Fruit fly (Drosophila melanogaster) whole organism, prepupa: ENCODE data around the gene CG6028.

Source experiments
- Eip78C ChIP-seq: fragments of 200-800 bp; sonication (Bioruptor generic); peaks from one replicate; lab custom pipeline; 2016; ENCODE audit warnings: missing biosample characterization, missing genetic modification characterization
- Ets21C ChIP-seq: fragments of 200-800 bp; sonication (Bioruptor generic); optimal IDR thresholded peaks from 3 replicates; lab custom pipeline; 2016; ENCODE audit warnings: missing biosample characterization, missing genetic modification characterization
- Hr39 ChIP-seq: fragments of 200-800 bp; sonication (Bioruptor generic); optimal IDR thresholded peaks from 2 replicates; lab custom pipeline; 2016; ENCODE audit warnings: missing biosample characterization, missing genetic modification characterization
- Sox102F ChIP-seq: fragments of 200-800 bp; sonication (Bioruptor generic); optimal IDR thresholded peaks from 2 replicates; lab custom pipeline; 2016; ENCODE audit warnings: missing biosample characterization, mild to moderate bottlenecking, missing genetic modification characterization
- pdm3 ChIP-seq: fragments of 200-800 bp; sonication (Bioruptor generic); optimal IDR thresholded peaks from 3 replicates; lab custom pipeline; 2016; ENCODE audit warnings: missing biosample characterization, missing genetic modification characterization

dm6 chr3R:22042283-22042875, 17.1 kb upstream of the CG6028 start:
- no peak for TF ChIP-seq Hr39
- no peak for TF ChIP-seq Ets21C
- TF ChIP-seq Sox102F (GFP tag; lab: Kevin White, UChicago): no peak
- TF ChIP-seq Eip78C (GFP tag; lab: Kevin White, UChicago): peak; percentile 71
- no peak for TF ChIP-seq pdm3
